Fruit fly (Drosophila melanogaster): ENCODE data around the gene bchs.

Gene bchs

dm6 chr2L:5923603-5924138 lies 16.7 kb downstream of the bchs start, which contains the start of gene CG9016 (continued):
- TF ChIP-seq Neu2 (GFP tag; optimal IDR thresholded peaks at IDR 0.05; ENCODE audit: borderline replicate concordance) (no peak), crc (GFP tag; optimal IDR thresholded peaks at IDR 0.05) (no peak), pnt (GFP tag; optimal IDR thresholded peaks at IDR 0.05) (no peak), fd102C (GFP tag; optimal IDR thresholded peaks at IDR 0.05) (no peak), gfzf (GFP tag; optimal IDR thresholded peaks at IDR 0.05) (no peak), ato (GFP tag; IDR thresholded peaks at IDR 0.05; ENCODE audit: partially characterized antibody) (no peak), oc (tag; optimal IDR thresholded peaks at IDR 0.05) (no peak), al (GFP tag; IDR thresholded peaks at IDR 0.05) (no peak), fu2 (GFP tag; optimal IDR thresholded peaks at IDR 0.05) (no peak), TFAM (GFP tag; optimal IDR thresholded peaks at IDR 0.05) (no peak), mld (GFP tag; IDR thresholded peaks at IDR 0.05; ENCODE audit: partially characterized antibody) (no peak), sisA (GFP tag; IDR thresholded peaks at IDR 0.05) (no peak), Poxn (GFP tag; IDR thresholded peaks at IDR 0.05) (no peak), Fer3 (tag; optimal IDR thresholded peaks at IDR 0.05) (no peak), CG14667 (GFP tag; IDR thresholded peaks at IDR 0.05) (no peak), Jarid2 (GFP tag; optimal IDR thresholded peaks at IDR 0.05) (peak; percentile 25), CG34224 (GFP tag; IDR thresholded peaks at IDR 0.05; ENCODE audit: partially characterized antibody) (no peak), Dbx (GFP tag; IDR thresholded peaks at IDR 0.05) (no peak), sug (tag; optimal IDR thresholded peaks at IDR 0.05) (no peak), CG11504 (tag; optimal IDR thresholded peaks at IDR 0.05) (no peak), CG12155 (GFP tag; optimal IDR thresholded peaks at IDR 0.05) (no peak), CG42726 (GFP tag; IDR thresholded peaks at IDR 0.05; ENCODE audit: partially characterized antibody) (peak; percentile 33; the same call in 1 of the 2 replicates), cad (GFP tag; optimal IDR thresholded peaks at IDR 0.05) (no peak), unpg (GFP tag; optimal IDR thresholded peaks at IDR 0.05) (no peak), Med (GFP tag) (no peak), Awh (GFP tag; IDR thresholded peaks at IDR 0.05) (no peak), ttk (GFP tag; IDR thresholded peaks at IDR 0.05) (no peak), Side (GFP tag; optimal IDR thresholded peaks at IDR 0.05) (no peak), knrl (GFP tag; IDR thresholded peaks at IDR 0.05; ENCODE audit: partially characterized antibody) (0 out of 3 replicates have a peak, but pooled peaks have one; percentile 24), Kr (GFP tag; optimal IDR thresholded peaks at IDR 0.05) (no peak), CTCF (GFP tag; optimal IDR thresholded peaks at IDR 0.05) (no peak), D (optimal IDR thresholded peaks at IDR 0.05) (no peak), D (GFP tag; optimal IDR thresholded peaks at IDR 0.05) (no peak), Ada2b (GFP tag; IDR thresholded peaks at IDR 0.05) (no peak), seq (GFP tag; IDR thresholded peaks at IDR 0.05) (peak; percentile 87), CG33213 (GFP tag; optimal IDR thresholded peaks at IDR 0.05) (no peak), tio (GFP tag; optimal IDR thresholded peaks at IDR 0.05) (no peak), D19A (tag; optimal IDR thresholded peaks at IDR 0.05) (no peak), pan (optimal IDR thresholded peaks at IDR 0.05) (no peak), pan (GFP tag; optimal IDR thresholded peaks at IDR 0.05 in 1 of 2, IDR thresholded peaks at IDR 0.05 in 1 of 2) (no peak), Dek (tag; optimal IDR thresholded peaks at IDR 0.05) (no peak), CG9609 (GFP tag; optimal IDR thresholded peaks at IDR 0.05) (no peak), Spps (tag; optimal IDR thresholded peaks at IDR 0.05) (no peak), E2f1 (GFP tag; IDR thresholded peaks at IDR 0.05) (no peak), CG15479 (GFP tag; optimal IDR thresholded peaks at IDR 0.05) (no peak), CG15514 (GFP tag; optimal IDR thresholded peaks at IDR 0.05) (no peak), onecut (GFP tag; IDR thresholded peaks at IDR 0.05) (no peak), CG7372 (GFP tag; IDR thresholded peaks at IDR 0.05) (no peak), nerfin-1 (tag; optimal IDR thresholded peaks at IDR 0.05) (peak; percentile 5), CG7839 (tag; optimal IDR thresholded peaks at IDR 0.05) (no peak), Dip3 (GFP tag; optimal IDR thresholded peaks at IDR 0.05) (no peak), Ravus (GFP tag; IDR thresholded peaks at IDR 0.05) (no peak)
